Worm (Caenorhabditis elegans) whole organism, midembryonic: ENCODE measurements around the gene T04B2.3.

Source experiments
- T22C8.4 ChIP-seq: fragments of 200-800 bp; sonication (Bioruptor generic); IDR thresholded peaks from 2 replicates; pipeline ENCODE4 v1.3.6; 2022; ENCODE audit warnings: missing genetic modification characterization, missing compliant biosample characterization
- cog-1 ChIP-seq: sonication (generic microtip); optimal IDR thresholded peaks from 2 replicates; lab custom pipeline; 2016; ENCODE audit warnings: missing genetic modification characterization, missing compliant biosample characterization
- flt-1 ChIP-seq: fragments of 200-800 bp; sonication (Bioruptor generic); IDR thresholded peaks from 2 replicates; pipeline ENCODE4 v1.3.6; 2022; ENCODE audit warnings: missing genetic modification characterization, missing compliant biosample characterization
- klf-2 ChIP-seq: fragments of 200-800 bp; sonication (Bioruptor generic); conservative IDR thresholded peaks from 2 replicates; pipeline ENCODE4 v1.3.6; 2022; ENCODE audit warnings: missing genetic modification reagents, missing genetic modification characterization, missing compliant biosample characterization
- ztf-23 ChIP-seq: fragments of 200-800 bp; sonication (Bioruptor generic); IDR thresholded peaks from 2 replicates; pipeline ENCODE4 v1.3.6; 2022; ENCODE audit warnings: missing genetic modification reagents, missing genetic modification characterization, missing compliant biosample characterization

DNA sequence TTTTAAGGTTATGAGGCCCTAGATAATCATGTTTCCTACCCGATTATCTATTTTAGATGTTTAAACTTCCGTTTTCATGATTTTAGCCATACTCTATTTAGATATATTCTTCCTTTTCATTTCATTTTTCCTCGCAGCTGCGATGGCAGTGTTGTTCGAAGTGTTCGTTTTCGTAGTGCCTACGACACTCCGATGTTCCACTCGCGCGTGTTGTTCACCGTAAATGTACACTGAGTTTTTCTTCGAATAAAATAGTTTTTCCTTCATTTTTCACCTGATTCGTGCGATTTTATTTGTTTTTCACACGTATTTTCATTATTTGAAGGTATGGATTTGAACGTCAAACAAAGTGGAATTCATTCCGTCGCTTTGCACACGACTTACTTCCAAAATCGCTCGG lies 49.7 kb downstream of the T04B2.3 start, which contains the start of gene dis-3:
- TF ChIP-seq flt-1 (no peak), ztf-23 (no peak), klf-2 (no peak), cog-1 (tag; lab: Kevin White, UChicago) (no peak), T22C8.4 (GFP tag; lab: Robert Waterston, UW) (no peak)
